Worm (Caenorhabditis elegans) whole organism, L2 larva: ENCODE results near the gene cyp-33C8.

ENCODE experiments used
- elt-3 ChIP-seq: sonication (generic microtip); optimal IDR thresholded peaks from 2 replicates; lab custom pipeline; 2017; ENCODE audit warnings: missing biosample characterization, missing genetic modification characterization
- fos-1 ChIP-seq: fragments of 150-350 bp; optimal IDR thresholded peaks from 2 replicates; lab custom pipeline; 2014; ENCODE audit warnings: missing biosample characterization, missing genetic modification characterization
- lin-13 ChIP-seq: fragments of 150-350 bp; optimal IDR thresholded peaks from 2 replicates; lab custom pipeline; 2014; ENCODE audit warnings: missing biosample characterization, missing genetic modification reagents, missing genetic modification characterization
- mdl-1 ChIP-seq, 2 experiments: fragments of 150-350 bp in 1 of 2; sonication (generic microtip) in 1 of 2; optimal IDR thresholded peaks; 2 replicates each; lab custom pipeline; 2017; ENCODE audit warnings: missing biosample characterization in 2 of 2, missing genetic modification characterization in 2 of 2
- nhr-129 ChIP-seq: fragments of 150-350 bp; optimal IDR thresholded peaks from 2 replicates; lab custom pipeline; 2014; ENCODE audit warnings: missing biosample characterization, missing genetic modification characterization
- nhr-237 ChIP-seq: fragments of 150-350 bp; optimal IDR thresholded peaks from 2 replicates; lab custom pipeline; 2014; ENCODE audit warnings: missing biosample characterization, missing genetic modification characterization
- nhr-25 ChIP-seq: fragments of 150-350 bp; sonication (generic microtip); optimal IDR thresholded peaks from 3 replicates; lab custom pipeline; 2014; ENCODE audit warnings: missing biosample characterization, missing genetic modification characterization
- nhr-6 ChIP-seq: fragments of 150-350 bp; optimal IDR thresholded peaks from 2 replicates; lab custom pipeline; 2014; ENCODE audit warnings: missing biosample characterization, missing genetic modification characterization
- skn-1 ChIP-seq: sonication (generic microtip); optimal IDR thresholded peaks from 2 replicates; lab custom pipeline; 2017; ENCODE audit warnings: missing biosample characterization, missing genetic modification characterization
- sma-9 ChIP-seq, 2 experiments: fragments of 150-350 bp in 1 of 2; sonication (generic microtip) in 1 of 2; optimal IDR thresholded peaks; 2 replicates each; lab custom pipeline; 2014 to 2016; ENCODE audit warnings: missing genetic modification characterization in 2 of 2, mild to moderate bottlenecking in 1 of 2, missing biosample characterization in 1 of 2, missing compliant biosample characterization in 1 of 2, missing genetic modification reagents in 1 of 2, moderate library complexity in 1 of 2
- unc-62 ChIP-seq: fragments of 150-350 bp; optimal IDR thresholded peaks from 2 replicates; lab custom pipeline; 2014; ENCODE audit warnings: missing biosample characterization, missing genetic modification reagents, missing genetic modification characterization
- ztf-1 ChIP-seq: fragments of 200-800 bp; sonication (Bioruptor generic); conservative IDR thresholded peaks from 2 replicates; pipeline ENCODE4 v1.3.6; 2022; ENCODE audit warnings: missing genetic modification characterization, missing compliant biosample characterization
- ztf-11 ChIP-seq: sonication (generic microtip); optimal IDR thresholded peaks from 2 replicates; lab custom pipeline; 2017; ENCODE audit warnings: missing biosample characterization, missing genetic modification characterization

DNA sequence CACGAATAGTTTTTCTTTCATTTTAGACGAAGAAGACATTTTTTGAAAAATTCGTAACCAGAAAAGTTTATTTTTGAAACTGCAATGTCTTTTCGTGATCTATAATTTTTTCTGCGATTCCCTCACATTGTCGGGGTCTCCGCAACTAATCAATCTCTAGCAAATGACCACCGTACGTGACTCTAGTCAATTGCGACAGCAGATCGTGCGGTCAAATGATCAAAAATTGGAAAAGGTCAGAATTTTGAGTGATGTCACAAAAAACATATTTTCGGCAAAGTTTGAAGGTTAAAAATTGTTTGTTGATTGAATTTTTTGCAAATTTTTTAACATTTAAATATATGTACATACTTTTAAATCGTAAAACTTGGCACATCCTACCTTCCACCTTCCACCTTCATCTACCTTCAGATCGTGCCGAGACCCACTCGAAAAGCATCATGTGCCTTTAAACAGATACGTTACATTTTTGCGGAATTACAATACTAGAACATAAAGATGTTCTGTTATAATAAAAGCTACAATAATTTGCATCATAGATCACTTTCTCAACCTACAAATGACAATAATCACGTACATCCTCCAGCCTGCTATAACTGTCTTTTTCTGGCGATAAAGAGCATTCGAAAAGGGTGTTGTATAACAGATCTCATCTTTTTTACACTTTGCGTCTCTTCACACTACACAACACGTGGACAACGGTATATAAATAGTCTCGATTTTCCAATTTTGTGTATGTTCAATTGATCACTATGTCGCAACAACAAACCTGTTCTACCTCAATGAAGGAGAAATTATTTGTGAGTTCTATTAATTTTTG, 31.7 kb downstream of the cyp-33C8 start, which contains the start of the genes R08E5.1 and rips-1:
- TF ChIP-seq nhr-237 (tag; lab: Kevin White, UChicago) (no peak), mdl-1 (tag; optimal IDR thresholded peaks at IDR 0.05; lab: Kevin White, UChicago) (no peak), lin-13 (GFP tag; lab: Kevin White, UChicago) (no peak), sma-9 (GFP tag; optimal IDR thresholded peaks at IDR 0.05; lab: Kevin White, UChicago) (peak; percentile 18), sma-9 (tag; optimal IDR thresholded peaks at IDR 0.05; lab: Kevin White, UChicago) (no peak), nhr-6 (tag; lab: Kevin White, UChicago) (no peak), unc-62 (no peak), ztf-1 (GFP tag; lab: Robert Waterston, UW) (no peak), nhr-25 (tag; lab: Kevin White, UChicago) (peak; percentile 12), nhr-129 (tag; lab: Kevin White, UChicago) (no peak), fos-1 (tag; lab: Kevin White, UChicago) (no peak), skn-1 (tag; lab: Kevin White, UChicago) (no peak), elt-3 (tag; lab: Kevin White, UChicago) (no peak), ztf-11 (tag; lab: Kevin White, UChicago) (no peak)
